Fruit fly (Drosophila melanogaster): ENCODE results near the gene Cp38.

Gene Cp38

DNA sequence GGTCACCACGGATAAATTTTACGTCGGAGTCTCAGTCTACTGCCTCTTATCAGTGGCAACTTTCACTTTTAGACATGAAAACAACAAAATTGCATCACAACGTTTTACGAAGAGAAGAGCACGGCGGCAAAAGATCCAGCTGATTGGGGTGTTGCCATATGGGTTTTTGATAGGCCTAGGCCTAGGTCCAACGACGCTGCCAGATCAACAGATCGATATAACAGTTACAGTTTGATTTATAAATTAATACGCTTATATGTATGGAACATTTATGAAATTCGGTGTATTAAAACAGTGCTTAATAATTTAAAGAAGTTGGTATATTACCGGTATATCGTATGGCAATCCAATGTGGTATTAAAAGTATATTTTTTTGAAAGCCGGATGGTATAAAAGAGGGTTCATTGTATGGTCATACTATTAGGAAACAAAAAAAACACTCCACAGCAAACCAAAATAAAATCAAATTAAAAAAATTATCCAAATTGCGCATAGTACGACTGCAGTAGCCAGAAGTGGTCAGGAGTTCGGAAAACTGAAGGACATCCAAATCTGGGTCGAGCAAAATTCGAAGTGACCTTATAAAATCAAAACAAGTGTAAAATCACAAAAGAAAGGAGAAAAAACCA lies 44.9 kb upstream of the Cp38 start, which contains the start of gene CG1440 (continued):
- TF ChIP-seq MTF-1 (GFP tag; optimal IDR thresholded peaks at IDR 0.05; ENCODE audit: borderline replicate concordance) (no peak), CG6683 (GFP tag; optimal IDR thresholded peaks at IDR 0.05) (no peak), croc (GFP tag; conservative IDR thresholded peaks at IDR 0.05) (no peak), dm (GFP tag; optimal IDR thresholded peaks at IDR 0.05) (peak; percentile 32), Dip3 (GFP tag; optimal IDR thresholded peaks at IDR 0.05) (peak; percentile 40), Ravus (GFP tag; IDR thresholded peaks at IDR 0.05) (no peak), Fer2 (tag; optimal IDR thresholded peaks at IDR 0.05) (no peak), slbo (GFP tag; IDR thresholded peaks at IDR 0.05) (peak; percentile 33; the same call in 1 of the 2 replicates), jigr1 (GFP tag; IDR thresholded peaks at IDR 0.05) (no peak), fru (optimal IDR thresholded peaks at IDR 0.05) (no peak), ato (GFP tag; IDR thresholded peaks at IDR 0.05; ENCODE audit: partially characterized antibody) (no peak), CG17912 (GFP tag; optimal IDR thresholded peaks at IDR 0.05) (no peak), oc (tag; optimal IDR thresholded peaks at IDR 0.05) (no peak), al (GFP tag; IDR thresholded peaks at IDR 0.05) (no peak), kni (GFP tag; optimal IDR thresholded peaks at IDR 0.05) (no peak), Pdp1 (GFP tag; optimal IDR thresholded peaks at IDR 0.05) (peak in 1 of 2 experiments; percentile 89), CG3407 (GFP tag; optimal IDR thresholded peaks at IDR 0.05) (no peak), Mad (GFP tag; optimal IDR thresholded peaks at IDR 0.05) (peak; percentile 4), ash1 (GFP tag; optimal IDR thresholded peaks at IDR 0.05) (no peak), ATbp (GFP tag; optimal IDR thresholded peaks at IDR 0.05) (no peak), CG6689 (GFP tag; IDR thresholded peaks at IDR 0.05) (no peak), gsb-n (tag; optimal IDR thresholded peaks at IDR 0.05) (no peak), chinmo (GFP tag; IDR thresholded peaks at IDR 0.05; ENCODE audit: partially characterized antibody) (no peak), Hr3 (GFP tag; optimal IDR thresholded peaks at IDR 0.05) (peak; percentile 25), trh (GFP tag; optimal IDR thresholded peaks at IDR 0.05) (no peak), CG4707 (GFP tag; optimal IDR thresholded peaks at IDR 0.05) (no peak), Myb (GFP tag; optimal IDR thresholded peaks at IDR 0.05) (peak; percentile 43), B-H2 (GFP tag; optimal IDR thresholded peaks at IDR 0.05) (no peak), CG10959 (GFP tag; IDR thresholded peaks at IDR 0.05) (no peak), dimm (GFP tag; IDR thresholded peaks at IDR 0.05) (no peak), Lim3 (GFP tag; IDR thresholded peaks at IDR 0.05) (no peak), CG11560 (tag; IDR thresholded peaks at IDR 0.05) (no peak), yki (optimal IDR thresholded peaks at IDR 0.05) (no peak), CG11504 (tag; optimal IDR thresholded peaks at IDR 0.05) (no peak), CG3838 (GFP tag; optimal IDR thresholded peaks at IDR 0.05) (no peak), CG34224 (GFP tag; IDR thresholded peaks at IDR 0.05; ENCODE audit: partially characterized antibody) (no peak), CG11398 (GFP tag; optimal IDR thresholded peaks at IDR 0.05) (no peak), disco-r (GFP tag; optimal IDR thresholded peaks at IDR 0.05) (no peak), CG43689 (GFP tag; IDR thresholded peaks at IDR 0.05) (no peak), Bteb2 (GFP tag; optimal IDR thresholded peaks at IDR 0.05) (no peak), CG2116 (GFP tag; optimal IDR thresholded peaks at IDR 0.05) (peak; percentile 44), CG7928 (GFP tag; optimal IDR thresholded peaks at IDR 0.05) (peak; percentile 29), stc (GFP tag; IDR thresholded peaks at IDR 0.05) (no peak; the same call in 1 of the 2 replicates), CG1529 (GFP tag; optimal IDR thresholded peaks at IDR 0.05) (no peak), sima (GFP tag; optimal IDR thresholded peaks at IDR 0.05) (no peak), chn (GFP tag; optimal IDR thresholded peaks at IDR 0.05) (no peak), jing (GFP tag; optimal IDR thresholded peaks at IDR 0.05) (no peak), crc (GFP tag; optimal IDR thresholded peaks at IDR 0.05) (no peak), CG6813 (GFP tag; optimal IDR thresholded peaks at IDR 0.05) (peak; percentile 21), CG7357 (GFP tag; IDR thresholded peaks at IDR 0.05) (no peak), CG2202 (tag; optimal IDR thresholded peaks at IDR 0.05) (no peak), CG9609 (GFP tag; optimal IDR thresholded peaks at IDR 0.05) (no peak)
